Worm (Caenorhabditis elegans): Measurements from ENCODE around the gene srd-32.

Gene srd-32

ce11 chrV:4842544-4842943, 22.9 kb upstream of the srd-32 start, which contains the start of the genes cwp-2 and cwp-3:
TSS of gene cwp-2 (minus strand) at chrV:4842644.
TSS of gene cwp-3 (plus strand) at chrV:4842836.
- no peak for TF ChIP-seq Y105C5A.15 (GFP tag; IDR thresholded peaks at IDR 0.05)
- no peak for TF ChIP-seq skn-1 (tag; optimal IDR thresholded peaks at IDR 0.05)
- no peak for TF ChIP-seq daf-12 (tag; optimal IDR thresholded peaks at IDR 0.05)
- no peak for TF ChIP-seq lsy-2 (tag; optimal IDR thresholded peaks at IDR 0.05)
- TF ChIP-seq nhr-237 (tag; optimal IDR thresholded peaks at IDR 0.05) = no peak
- TF ChIP-seq nhr-28 (tag; optimal IDR thresholded peaks at IDR 0.05) = no peak
- no peak for TF ChIP-seq unc-130 (GFP tag; optimal IDR thresholded peaks at IDR 0.05)
- TF ChIP-seq snpc-4 (tag; optimal IDR thresholded peaks at IDR 0.05) = no peak
- no peak for TF ChIP-seq unc-39 (tag; optimal IDR thresholded peaks at IDR 0.05)
- no peak for TF ChIP-seq tra-1 (GFP tag; IDR thresholded peaks at IDR 0.05)
- TF ChIP-seq mxl-3 (GFP tag; optimal IDR thresholded peaks at IDR 0.05) = no peak
- no peak for TF ChIP-seq nhr-10 (tag; optimal IDR thresholded peaks at IDR 0.05)
- TF ChIP-seq ama-1 (optimal IDR thresholded peaks at IDR 0.05) = no peak
- no peak for TF ChIP-seq saeg-2 (GFP tag; IDR thresholded peaks at IDR 0.05)
- no peak for TF ChIP-seq ctbp-1 (GFP tag; IDR thresholded peaks at IDR 0.05)
- TF ChIP-seq dpl-1 (GFP tag; optimal IDR thresholded peaks at IDR 0.05) = no peak
- no peak for TF ChIP-seq lin-39 (tag; optimal IDR thresholded peaks at IDR 0.05)
- no peak for TF ChIP-seq nhr-41 (GFP tag; IDR thresholded peaks at IDR 0.05)

- TF ChIP-seq dmd-8 (GFP tag; IDR thresholded peaks at IDR 0.05) (no peak), lin-13 (GFP tag; optimal IDR thresholded peaks at IDR 0.05) (peak; percentile 36), hif-1 (tag; optimal IDR thresholded peaks at IDR 0.05) (peak in 1 of 2 experiments; percentile 6), set-16 (GFP tag; IDR thresholded peaks at IDR 0.05) (no peak), ztf-7 (tag; optimal IDR thresholded peaks at IDR 0.05) (no peak), mdl-1 (tag; optimal IDR thresholded peaks at IDR 0.05) (no peak), mxl-3 (GFP tag; optimal IDR thresholded peaks at IDR 0.05) (peak; percentile 53), nhr-102 (tag; optimal IDR thresholded peaks at IDR 0.05) (peak; percentile 86), nhr-11 (tag; optimal IDR thresholded peaks at IDR 0.05) (peak; percentile 19), nhr-28 (tag; optimal IDR thresholded peaks at IDR 0.05) (peak; percentile 85), mes-2 (tag; optimal IDR thresholded peaks at IDR 0.05; ENCODE audit: poor library complexity, severe bottlenecking) (peak; percentile 32), tra-1 (GFP tag; IDR thresholded peaks at IDR 0.05) (no peak), hlh-30 (tag; optimal IDR thresholded peaks at IDR 0.05; ENCODE audit: insufficient read depth) (peak; percentile 99), dmd-6 (GFP tag; IDR thresholded peaks at IDR 0.05) (peak; percentile 47; the same call in 1 of the 2 replicates), unc-62 (GFP tag; optimal IDR thresholded peaks at IDR 0.05 in 1 of 2) (peak in 1 of 2 experiments; percentile 67), unc-62 (tag; optimal IDR thresholded peaks at IDR 0.05) (no peak), daf-16 (GFP tag; optimal IDR thresholded peaks at IDR 0.05) (peak in 1 of 2 experiments; percentile 83), daf-16 (tag; optimal IDR thresholded peaks at IDR 0.05) (peak; percentile 51), lin-15B (tag; optimal IDR thresholded peaks at IDR 0.05) (no peak), mep-1 (tag; optimal IDR thresholded peaks at IDR 0.05) (peak; percentile 53), nhr-77 (tag; optimal IDR thresholded peaks at IDR 0.05) (peak; percentile 22), nhr-10 (tag; optimal IDR thresholded peaks at IDR 0.05) (no peak), lin-29 (GFP tag; IDR thresholded peaks at IDR 0.05) (no peak), R02D3.7 (tag; optimal IDR thresholded peaks at IDR 0.05) (no peak), dve-1 (tag; optimal IDR thresholded peaks at IDR 0.05; ENCODE audit: insufficient read depth) (peak; percentile 64), pqm-1 (tag; optimal IDR thresholded peaks at IDR 0.05) (peak; percentile 3), ztf-11 (tag; optimal IDR thresholded peaks at IDR 0.05) (no peak), hmg-1.1 (GFP tag; IDR thresholded peaks at IDR 0.05) (no peak), hlh-11 (tag; optimal IDR thresholded peaks at IDR 0.05) (peak; percentile 72)
These were observed 20.9 kb upstream of the srd-32 start, which contains the start of gene abhd-5.2 for ce11 chrV:4844591-4844990. TSS of gene abhd-5.2 (plus strand) at chrV:4844685.
